Worm (Caenorhabditis elegans): ENCODE results near the gene srlf-18.

The srlf-18 gene

ce11 chrIV:11142314-11143227 is 41.3 kb upstream of the srlf-18 start, which contains the start of gene skih-2:
Gene skih-2 (minus strand): TSS chrIV:11142364.
- TF ChIP-seq B0310.2 (tag; optimal IDR thresholded peaks at IDR 0.05) (no peak), ceh-36 (tag; optimal IDR thresholded peaks at IDR 0.05) (no peak), scrt-1 (GFP tag; IDR thresholded peaks at IDR 0.05) (no peak)

ce11 chrIV:11131268-11131667 is 30.0 kb upstream of the srlf-18 start, which contains the start of gene ard-1:
Gene ard-1 (plus strand): TSS chrIV:11131279.
- TF ChIP-seq ama-1 (optimal IDR thresholded peaks at IDR 0.05) (peak; percentile 90), tbx-11 (GFP tag; IDR thresholded peaks at IDR 0.05) (no peak), scrt-1 (GFP tag; IDR thresholded peaks at IDR 0.05) (no peak), pes-1 (GFP tag; IDR thresholded peaks at IDR 0.05) (no peak), flt-1 (GFP tag; IDR thresholded peaks at IDR 0.05) (no peak), sea-1 (GFP tag; conservative IDR thresholded peaks at IDR 0.05) (no peak), B0310.2 (tag; optimal IDR thresholded peaks at IDR 0.05) (peak; percentile 63), ets-7 (tag; optimal IDR thresholded peaks at IDR 0.05) (no peak), hnd-1 (tag; optimal IDR thresholded peaks at IDR 0.05) (no peak), ceh-36 (tag; optimal IDR thresholded peaks at IDR 0.05) (no peak), hmbx-1 (tag; optimal IDR thresholded peaks at IDR 0.05) (no peak), ceh-13 (GFP tag; optimal IDR thresholded peaks at IDR 0.05) (no peak), tbx-37 (GFP tag; conservative IDR thresholded peaks at IDR 0.05) (no peak)

- TF ChIP-seq ceh-13 (GFP tag; optimal IDR thresholded peaks at IDR 0.05) = no peak
- TF ChIP-seq tbx-37 (GFP tag; conservative IDR thresholded peaks at IDR 0.05) = no peak
- TF ChIP-seq scrt-1 (GFP tag; IDR thresholded peaks at IDR 0.05) = no peak
- TF ChIP-seq ets-7 (tag; optimal IDR thresholded peaks at IDR 0.05) = no peak
- no peak for TF ChIP-seq ceh-36 (tag; optimal IDR thresholded peaks at IDR 0.05)
- no peak for TF ChIP-seq hnd-1 (tag; optimal IDR thresholded peaks at IDR 0.05)
- TF ChIP-seq pes-1 (GFP tag; IDR thresholded peaks at IDR 0.05) = no peak
- no peak for TF ChIP-seq hmg-4 (GFP tag; optimal IDR thresholded peaks at IDR 0.05)
- TF ChIP-seq sea-1 (GFP tag; conservative IDR thresholded peaks at IDR 0.05) = no peak
- no peak for TF ChIP-seq aly-1 (tag; optimal IDR thresholded peaks at IDR 0.05)
Observed at ce11 chrIV:11130774-11131173, 29.5 kb upstream of the srlf-18 start.

ce11 chrIV:11126028-11126427 is 24.7 kb upstream of the srlf-18 start:
- TF ChIP-seq hmg-4 (GFP tag; optimal IDR thresholded peaks at IDR 0.05) (no peak), scrt-1 (GFP tag; IDR thresholded peaks at IDR 0.05) (no peak), flt-1 (GFP tag; IDR thresholded peaks at IDR 0.05) (no peak), ceh-13 (GFP tag; optimal IDR thresholded peaks at IDR 0.05) (no peak), sea-1 (GFP tag; conservative IDR thresholded peaks at IDR 0.05) (no peak), tbx-37 (GFP tag; conservative IDR thresholded peaks at IDR 0.05) (no peak)

ce11 chrIV:11126004-11126027 is 24.5 kb upstream of the srlf-18 start, which contains the start of gene swsn-4:
Gene swsn-4 (plus strand): TSS chrIV:11126024.
- no peak for TF ChIP-seq hnd-1 (tag; optimal IDR thresholded peaks at IDR 0.05)

- no peak for TF ChIP-seq hmbx-1 (tag; optimal IDR thresholded peaks at IDR 0.05)
- TF ChIP-seq hmg-4 (GFP tag; optimal IDR thresholded peaks at IDR 0.05) = no peak
Observed at ce11 chrIV:11125604-11126003, 24.3 kb upstream of the srlf-18 start.

ce11 chrIV:11125200-11125599 is 23.9 kb upstream of the srlf-18 start:
- TF ChIP-seq sea-1 (GFP tag; conservative IDR thresholded peaks at IDR 0.05) (no peak), tbx-11 (GFP tag; IDR thresholded peaks at IDR 0.05) (no peak), hnd-1 (tag; optimal IDR thresholded peaks at IDR 0.05) (no peak), pes-1 (GFP tag; IDR thresholded peaks at IDR 0.05) (no peak), flt-1 (GFP tag; IDR thresholded peaks at IDR 0.05) (no peak), F13C5.2 (tag; optimal IDR thresholded peaks at IDR 0.05) (peak; percentile 6)

- TF ChIP-seq ceh-13 (GFP tag; optimal IDR thresholded peaks at IDR 0.05) (no peak), tbx-11 (GFP tag; IDR thresholded peaks at IDR 0.05) (no peak), scrt-1 (GFP tag; IDR thresholded peaks at IDR 0.05) (no peak), pes-1 (GFP tag; IDR thresholded peaks at IDR 0.05) (no peak), ets-7 (tag; optimal IDR thresholded peaks at IDR 0.05) (no peak), hnd-1 (tag; optimal IDR thresholded peaks at IDR 0.05) (no peak), tbx-37 (GFP tag; conservative IDR thresholded peaks at IDR 0.05) (no peak)
Observed at ce11 chrIV:11124674-11125073, 23.4 kb upstream of the srlf-18 start, which contains the start of gene spo-11. Gene spo-11 (minus strand): TSS chrIV:11124862.

ce11 chrIV:11119972-11120562 is 18.8 kb upstream of the srlf-18 start:
- TF ChIP-seq tbx-11 (GFP tag; IDR thresholded peaks at IDR 0.05) = 0 out of 2 replicates have a peak, but pooled peaks have one; percentile 51
- no peak for TF ChIP-seq F13C5.2 (tag; optimal IDR thresholded peaks at IDR 0.05)

Measured in whole organism, early embryonic.